Worm (Caenorhabditis elegans) whole organism, L3 larva: ENCODE measurements around the gene sax-2.

Source experiments
- R02D3.7 ChIP-seq: fragments of 150-350 bp; optimal IDR thresholded peaks from 2 replicates; lab custom pipeline; 2014; ENCODE audit warnings: missing biosample characterization, missing genetic modification characterization
- aly-2 ChIP-seq: fragments of 150-350 bp; optimal IDR thresholded peaks from 2 replicates; lab custom pipeline; 2014; ENCODE audit warnings: missing biosample characterization, missing genetic modification characterization
- ama-1 ChIP-seq: fragments of 150-350 bp; optimal IDR thresholded peaks from 2 replicates; lab custom pipeline; 2018
- ceh-16 ChIP-seq: sonication (generic microtip); optimal IDR thresholded peaks from 2 replicates; lab custom pipeline; 2017; ENCODE audit warnings: missing biosample characterization, missing genetic modification characterization
- ceh-28 ChIP-seq: fragments of 150-350 bp; optimal IDR thresholded peaks from 2 replicates; lab custom pipeline; 2014; ENCODE audit warnings: missing biosample characterization, missing genetic modification reagents, missing genetic modification characterization
- ceh-82 ChIP-seq: fragments of 150-350 bp; optimal IDR thresholded peaks from 2 replicates; lab custom pipeline; 2014; ENCODE audit warnings: missing biosample characterization, missing genetic modification characterization
- daf-12 ChIP-seq: fragments of 150-350 bp; optimal IDR thresholded peaks from 2 replicates; lab custom pipeline; 2014; ENCODE audit warnings: missing biosample characterization, missing genetic modification reagents, missing genetic modification characterization
- elt-1 ChIP-seq: fragments of 150-350 bp; optimal IDR thresholded peaks from 2 replicates; lab custom pipeline; 2014; ENCODE audit warnings: missing biosample characterization, missing genetic modification characterization
- elt-2 ChIP-seq: sonication (generic microtip); optimal IDR thresholded peaks from 2 replicates; lab custom pipeline; 2016; ENCODE audit warnings: missing genetic modification reagents, mild to moderate bottlenecking, missing genetic modification characterization, missing compliant biosample characterization
- elt-3 ChIP-seq, 3 experiments: fragments of 150-350 bp in 1 of 3; sonication (generic microtip) in 2 of 3; optimal IDR thresholded peaks; 2 replicates in 2 of 3; 4 replicates in 1 of 3; lab custom pipeline; 2014 to 2017; ENCODE audit warnings: missing biosample characterization in 3 of 3, missing genetic modification characterization in 3 of 3
- eor-1 ChIP-seq, 2 experiments: fragments of 150-350 bp; optimal IDR thresholded peaks; 2 replicates each; lab custom pipeline; 2014 to 2018; ENCODE audit warnings: missing biosample characterization in 2 of 2, missing genetic modification characterization in 2 of 2
- hmg-11 ChIP-seq: sonication (generic microtip); optimal IDR thresholded peaks from 2 replicates; lab custom pipeline; 2016; ENCODE audit warnings: missing genetic modification characterization, missing compliant biosample characterization
- jun-1 ChIP-seq: fragments of 150-350 bp; optimal IDR thresholded peaks from 2 replicates; lab custom pipeline; 2014; ENCODE audit warnings: missing biosample characterization, missing genetic modification reagents, missing genetic modification characterization
- lin-15B ChIP-seq: fragments of 150-350 bp; optimal IDR thresholded peaks from 2 replicates; lab custom pipeline; 2014; ENCODE audit warnings: missing biosample characterization, missing genetic modification characterization
- lin-39 ChIP-seq: fragments of 150-350 bp; optimal IDR thresholded peaks from 2 replicates; lab custom pipeline; 2018; ENCODE audit warnings: missing biosample characterization, missing genetic modification reagents, missing genetic modification characterization
- lsy-12 ChIP-seq: sonication (generic microtip); optimal IDR thresholded peaks from 2 replicates; lab custom pipeline; 2016; ENCODE audit warnings: mild to moderate bottlenecking, missing genetic modification characterization, missing compliant biosample characterization
- mdl-1 ChIP-seq: fragments of 150-350 bp; optimal IDR thresholded peaks from 2 replicates; lab custom pipeline; 2014; ENCODE audit warnings: missing biosample characterization, missing genetic modification characterization
- mml-1 ChIP-seq: fragments of 150-350 bp; sonication (generic microtip); optimal IDR thresholded peaks from 3 replicates; lab custom pipeline; 2014; ENCODE audit warnings: missing biosample characterization, missing genetic modification characterization
- nfya-1 ChIP-seq: sonication (generic microtip); optimal IDR thresholded peaks from 2 replicates; lab custom pipeline; 2017; ENCODE audit warnings: missing genetic modification characterization, mild to moderate bottlenecking, missing compliant biosample characterization, antibody characterized with exemption, moderate library complexity; ENCODE audit not compliant: insufficient read depth
- nhr-11 ChIP-seq: fragments of 150-350 bp; optimal IDR thresholded peaks from 2 replicates; lab custom pipeline; 2014; ENCODE audit warnings: missing biosample characterization, missing genetic modification characterization
- nhr-28 ChIP-seq: fragments of 150-350 bp; optimal IDR thresholded peaks from 2 replicates; lab custom pipeline; 2014; ENCODE audit warnings: missing biosample characterization, missing genetic modification characterization
- nhr-43 ChIP-seq: sonication (generic microtip); optimal IDR thresholded peaks from 2 replicates; lab custom pipeline; 2016; ENCODE audit warnings: mild to moderate bottlenecking, missing genetic modification characterization, missing compliant biosample characterization; ENCODE audit not compliant: poor library complexity, severe bottlenecking
- nhr-67 ChIP-seq: fragments of 150-350 bp; optimal IDR thresholded peaks from 2 replicates; lab custom pipeline; 2014; ENCODE audit warnings: missing biosample characterization, missing genetic modification characterization
- nhr-76 ChIP-seq: fragments of 150-350 bp; sonication (generic microtip); optimal IDR thresholded peaks from 5 replicates; lab custom pipeline; 2014; ENCODE audit warnings: missing biosample characterization, missing genetic modification characterization
- nhr-77 ChIP-seq: fragments of 150-350 bp; optimal IDR thresholded peaks from 2 replicates; lab custom pipeline; 2014; ENCODE audit warnings: missing biosample characterization, missing genetic modification characterization
- pha-4 ChIP-seq: fragments of 150-350 bp; optimal IDR thresholded peaks from 2 replicates; lab custom pipeline; 2014; ENCODE audit warnings: missing biosample characterization, missing genetic modification reagents, missing genetic modification characterization
- pqm-1 ChIP-seq: fragments of 150-350 bp; optimal IDR thresholded peaks from 2 replicates; lab custom pipeline; 2017; ENCODE audit warnings: missing biosample characterization, missing genetic modification characterization, inconsistent platforms
- sea-2 ChIP-seq: fragments of 150-350 bp; sonication (generic microtip); optimal IDR thresholded peaks from 4 replicates; lab custom pipeline; 2014; ENCODE audit warnings: missing biosample characterization, missing genetic modification reagents, missing genetic modification characterization
- snpc-4 ChIP-seq: fragments of 150-350 bp; optimal IDR thresholded peaks from 2 replicates; lab custom pipeline; 2014; ENCODE audit warnings: missing biosample characterization, missing genetic modification characterization
- tbx-2 ChIP-seq: sonication (generic microtip); optimal IDR thresholded peaks from 2 replicates; lab custom pipeline; 2016; ENCODE audit warnings: mild to moderate bottlenecking, missing genetic modification characterization, missing compliant biosample characterization
- unc-39 ChIP-seq: sonication (generic microtip); optimal IDR thresholded peaks from 4 replicates; lab custom pipeline; 2017; ENCODE audit warnings: missing biosample characterization, missing genetic modification characterization
- unc-62 ChIP-seq: fragments of 150-350 bp; sonication (generic microtip); optimal IDR thresholded peaks from 4 replicates; lab custom pipeline; 2014; ENCODE audit warnings: missing biosample characterization, missing genetic modification reagents, missing genetic modification characterization

The sax-2 gene

DNA sequence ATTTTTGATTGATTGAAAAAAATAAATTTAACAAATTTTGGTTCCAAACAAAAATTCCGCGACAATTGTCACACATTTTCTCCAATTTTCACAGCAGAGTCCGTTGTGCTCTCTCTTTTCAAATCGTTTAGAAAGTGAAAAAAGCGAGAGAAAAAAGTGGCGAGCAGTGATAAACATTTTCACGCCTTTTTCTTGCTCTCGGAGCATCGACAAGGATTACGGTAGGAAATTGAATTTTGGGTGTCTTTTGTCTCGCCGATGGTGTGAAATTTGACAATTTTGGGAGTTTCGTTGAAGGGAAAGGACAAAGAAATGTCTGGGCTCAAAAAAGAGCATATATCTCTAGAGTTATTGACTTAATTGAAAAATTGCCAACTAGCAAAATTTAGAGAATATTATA lies 25.0 kb downstream of the sax-2 start:
- TF ChIP-seq tbx-2 (peak; percentile 23), ceh-82 (tag; lab: Kevin White, UChicago) (no peak), nfya-1 (peak; percentile 49)

DNA sequence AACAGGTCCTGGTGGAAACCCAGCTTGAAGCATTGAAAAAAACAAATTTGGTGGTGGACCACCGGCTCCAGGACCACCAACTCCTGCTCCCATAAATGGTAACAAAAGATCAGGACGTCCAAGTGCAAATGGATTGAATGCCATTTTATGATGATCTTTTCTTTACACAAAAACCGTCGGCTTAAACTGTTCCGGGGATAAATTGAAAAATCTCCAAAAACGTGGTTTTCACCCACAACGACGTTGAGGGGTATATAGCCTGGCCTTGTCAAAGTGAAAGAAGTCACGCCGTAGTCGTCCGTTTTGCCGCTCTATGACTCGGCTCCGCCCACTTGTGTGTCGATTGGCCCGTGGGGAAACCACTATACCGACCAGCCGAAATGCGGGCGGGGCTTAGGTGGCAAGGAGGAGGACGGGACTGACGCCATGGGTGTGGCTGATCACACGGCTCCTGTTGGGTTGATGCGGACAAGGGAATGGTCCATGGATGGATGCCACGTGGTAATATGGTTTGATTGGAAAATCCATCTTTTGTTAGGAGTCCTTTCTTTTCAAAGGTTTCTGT lies 26.6 kb downstream of the sax-2 start, which contains the start of gene tbx-2:
Gene tbx-2, minus strand, starts transcription at position 264 of the 565 bp plus-strand sequence.
- TF ChIP-seq lin-15B (tag; lab: Kevin White, UChicago) (no peak), nhr-67 (no peak), nfya-1 (peak; percentile 97), nhr-76 (no peak), ceh-16 (tag; lab: Kevin White, UChicago) (no peak), ama-1 (no peak), tbx-2 (peak; percentile 90), elt-2 (tag; lab: Kevin White, UChicago) (peak; percentile 8), hmg-11 (no peak), lin-39 (tag; lab: Kevin White, UChicago) (no peak)

DNA sequence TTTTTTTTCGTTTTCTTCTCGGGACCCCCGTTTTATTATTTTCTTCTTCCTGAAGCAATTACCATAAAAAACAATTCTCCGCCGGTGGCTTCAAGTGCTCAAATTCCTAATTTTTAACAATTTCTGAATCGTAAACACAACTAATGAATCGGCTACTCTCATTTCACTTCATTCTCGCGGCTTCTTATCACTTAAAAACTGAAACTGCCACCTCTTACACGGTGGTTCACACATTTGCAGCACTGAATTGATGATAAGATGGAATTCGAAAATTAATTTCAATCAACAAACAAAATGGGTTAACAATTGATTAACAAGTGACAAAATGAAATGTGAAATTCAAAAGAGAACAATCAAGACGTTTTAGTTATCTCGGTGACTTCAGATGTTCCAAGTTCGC lies 27.6 kb downstream of the sax-2 start:
- TF ChIP-seq pha-4 (peak; percentile 19), pqm-1 (tag; lab: Kevin White, UChicago) (peak; percentile 70), elt-2 (tag; lab: Kevin White, UChicago) (peak; percentile 79), lin-39 (tag; lab: Kevin White, UChicago) (no peak), lsy-12 (tag; lab: Kevin White, UChicago) (no peak)

DNA sequence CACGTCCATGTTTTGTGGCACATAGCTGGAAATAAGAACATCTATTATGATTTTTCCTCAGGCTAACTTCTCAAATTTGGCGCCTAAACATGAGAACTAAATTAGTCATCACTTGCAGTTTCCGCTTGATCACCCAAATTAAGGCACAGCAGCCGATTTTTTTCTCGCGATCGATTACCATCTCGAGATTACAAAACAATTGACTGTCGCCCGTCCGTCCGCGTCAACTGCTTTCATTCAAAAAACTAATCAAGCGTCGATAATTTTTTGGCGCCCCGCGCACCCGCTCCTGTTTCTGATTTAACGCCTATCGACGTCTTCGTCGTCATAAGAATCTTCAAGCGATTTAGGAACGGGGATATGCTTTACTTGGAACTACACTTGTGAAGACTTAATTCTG lies 28.2 kb downstream of the sax-2 start:
- peak; percentile 53 for TF ChIP-seq tbx-2
- TF ChIP-seq nhr-28 (tag; lab: Kevin White, UChicago) = no peak

DNA sequence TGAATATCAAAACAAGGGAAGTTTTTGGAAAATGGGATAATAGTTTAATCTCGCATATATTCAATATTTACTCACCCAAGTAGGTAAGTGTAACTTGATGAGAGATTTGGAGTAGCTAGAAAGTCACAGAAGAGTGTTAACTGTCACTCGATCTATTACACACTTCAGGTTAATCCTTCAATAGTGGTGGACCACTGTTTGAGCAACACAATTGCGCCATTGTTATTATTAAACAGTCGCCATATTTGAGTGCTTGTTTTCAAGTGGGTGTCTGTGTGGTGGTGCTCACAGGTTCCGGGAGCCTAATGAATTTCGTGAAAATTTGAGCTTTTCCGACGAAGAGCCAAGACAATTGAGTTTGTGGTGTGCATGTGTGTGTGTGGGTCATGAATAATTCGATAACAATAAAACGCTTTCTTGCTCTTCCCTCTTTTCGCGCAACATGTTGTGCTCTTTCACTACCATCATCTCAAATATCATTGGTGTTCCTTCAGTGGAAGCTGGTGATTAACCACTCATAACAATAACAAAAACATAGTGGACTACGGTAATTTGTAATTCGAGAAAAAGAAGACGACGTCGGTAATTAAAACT lies 29.5 kb downstream of the sax-2 start:
- TF ChIP-seq unc-39 (tag; lab: Kevin White, UChicago) (no peak), R02D3.7 (no peak), sea-2 (GFP tag; lab: Kevin White, UChicago) (no peak), nhr-77 (tag; lab: Kevin White, UChicago) (no peak), pha-4 (no peak), jun-1 (tag; lab: Kevin White, UChicago) (no peak)

DNA sequence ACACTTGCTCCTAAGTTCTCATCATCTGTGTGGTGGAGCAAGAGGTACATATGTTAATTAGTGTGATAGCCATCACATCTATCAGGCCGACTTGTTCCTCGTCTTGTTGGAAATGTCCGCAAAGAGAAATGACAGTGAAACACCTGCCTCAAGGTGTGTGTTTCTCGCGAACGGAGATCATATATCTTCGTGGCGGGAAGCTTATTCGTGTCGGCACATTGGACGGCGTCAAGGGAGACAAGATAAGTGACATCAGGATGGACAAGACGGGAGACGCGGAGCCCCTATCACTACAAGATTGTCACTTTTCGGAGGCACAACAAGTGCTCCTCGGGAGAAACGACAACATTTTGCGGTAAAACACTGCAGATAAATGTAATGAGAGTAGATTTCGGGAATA lies 30.3 kb downstream of the sax-2 start:
- no peak for TF ChIP-seq mml-1 (tag; lab: Kevin White, UChicago)
- TF ChIP-seq nhr-67 = no peak
- no peak for TF ChIP-seq unc-62 (GFP tag; lab: Kevin White, UChicago)
- TF ChIP-seq mdl-1 (tag; lab: Kevin White, UChicago) = no peak
- TF ChIP-seq ceh-28 = no peak
- no peak for TF ChIP-seq unc-39 (tag; lab: Kevin White, UChicago)
- no peak for TF ChIP-seq lsy-12 (tag; lab: Kevin White, UChicago)
- TF ChIP-seq eor-1 (tag; optimal IDR thresholded peaks at IDR 0.05; lab: Kevin White, UChicago) = no peak
- TF ChIP-seq elt-3 (tag; optimal IDR thresholded peaks at IDR 0.05; lab: Kevin White, UChicago) = no peak
- no peak for TF ChIP-seq daf-12 (tag; lab: Kevin White, UChicago)
- TF ChIP-seq aly-2 (tag; lab: Kevin White, UChicago) = no peak
- no peak for TF ChIP-seq nhr-11 (tag; lab: Kevin White, UChicago)
- no peak for TF ChIP-seq snpc-4 (tag; lab: Kevin White, UChicago)
- TF ChIP-seq elt-1 (tag; lab: Kevin White, UChicago) = no peak
- no peak for TF ChIP-seq nhr-43
